Fruit fly (Drosophila melanogaster): ENCODE results near the gene CG15459.

CG15459 gene

DNA sequence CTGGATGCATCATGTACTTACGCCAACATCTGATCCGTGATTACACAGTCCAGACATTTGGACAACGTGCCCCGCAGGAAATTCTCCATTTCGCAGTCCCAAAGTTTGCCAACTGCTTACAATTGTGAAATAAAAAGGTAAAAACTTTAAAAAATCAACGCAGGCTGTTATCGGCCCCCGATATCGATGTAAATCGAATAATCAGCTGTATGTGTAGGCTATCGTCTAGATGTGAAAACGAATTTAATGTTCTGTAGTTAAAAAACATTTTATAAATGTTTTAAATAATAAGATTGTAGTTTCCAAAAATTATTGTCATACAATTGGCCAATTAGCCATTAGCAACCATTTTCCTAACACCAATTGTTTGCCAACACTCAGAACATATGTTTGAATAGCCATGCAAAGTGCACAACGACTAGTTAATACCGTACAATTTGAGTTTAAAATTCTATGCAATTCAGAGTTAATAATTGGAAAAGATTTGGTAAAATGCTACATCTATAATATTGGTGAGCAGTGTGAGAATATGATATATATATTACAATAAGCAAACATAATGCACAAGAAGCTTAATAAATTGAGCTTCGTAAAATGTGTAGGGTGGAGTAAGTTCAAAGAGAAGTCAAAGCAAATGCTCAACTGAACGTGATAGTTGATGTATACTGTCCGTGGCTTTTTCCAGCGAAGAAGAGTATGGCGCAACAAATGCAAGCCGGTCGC lies 16.3 kb upstream of the CG15459 start, which contains the start of the genes CG11710 and mal (continued):
- peak; percentile 73 to 82 for TF ChIP-seq Pdp1 (GFP tag; optimal IDR thresholded peaks at IDR 0.05)
- TF ChIP-seq CG4360 (GFP tag; IDR thresholded peaks at IDR 0.05) = no peak
- TF ChIP-seq CG15479 (GFP tag; optimal IDR thresholded peaks at IDR 0.05) = no peak
- peak; percentile 43 for TF ChIP-seq pnt (GFP tag; optimal IDR thresholded peaks at IDR 0.05)
- TF ChIP-seq PHDP (tag; optimal IDR thresholded peaks at IDR 0.05) = peak; percentile 74
- peak; percentile 41 for TF ChIP-seq CG4707 (GFP tag; optimal IDR thresholded peaks at IDR 0.05)
- no peak for TF ChIP-seq Sox100B (GFP tag; optimal IDR thresholded peaks at IDR 0.05)
- TF ChIP-seq HLHmδ (GFP tag; optimal IDR thresholded peaks at IDR 0.05) = no peak
- TF ChIP-seq cato (GFP tag; optimal IDR thresholded peaks at IDR 0.05; ENCODE audit: borderline replicate concordance) = peak; percentile 47
- TF ChIP-seq hth (optimal IDR thresholded peaks at IDR 0.05) = no peak
- peak; percentile 74 for TF ChIP-seq mam (GFP tag; optimal IDR thresholded peaks at IDR 0.05)
- peak; percentile 82 for TF ChIP-seq CG8924 (tag; optimal IDR thresholded peaks at IDR 0.05)
- no peak for TF ChIP-seq Kr (GFP tag; optimal IDR thresholded peaks at IDR 0.05)
- no peak for TF ChIP-seq CG8281 (tag; optimal IDR thresholded peaks at IDR 0.05)
- TF ChIP-seq tin (GFP tag; optimal IDR thresholded peaks at IDR 0.05) = peak; percentile 82
- TF ChIP-seq ro (GFP tag; IDR thresholded peaks at IDR 0.05) = no peak
- TF ChIP-seq CG16863 (GFP tag; optimal IDR thresholded peaks at IDR 0.05) = peak; percentile 50
- TF ChIP-seq gt (GFP tag; IDR thresholded peaks at IDR 0.05) = no peak
- no peak for TF ChIP-seq CG11723 (GFP tag; optimal IDR thresholded peaks at IDR 0.05)
- peak; percentile 22 for TF ChIP-seq pzg (GFP tag; optimal IDR thresholded peaks at IDR 0.05)
- peak; percentile 54; the same call in 2 of the 3 replicates for TF ChIP-seq CG14050 (GFP tag; IDR thresholded peaks at IDR 0.05)
- TF ChIP-seq CG3163 (GFP tag; optimal IDR thresholded peaks at IDR 0.05) = peak; percentile 8
- no peak for TF ChIP-seq wek (GFP tag; optimal IDR thresholded peaks at IDR 0.05)
- TF ChIP-seq Hr39 (optimal IDR thresholded peaks at IDR 0.05) = no peak
- no peak for TF ChIP-seq ftz-f1 (GFP tag; optimal IDR thresholded peaks at IDR 0.05)
- peak; percentile 57 for TF ChIP-seq Hr3 (GFP tag; optimal IDR thresholded peaks at IDR 0.05)
- peak; percentile 49 for TF ChIP-seq CG34376 (GFP tag; optimal IDR thresholded peaks at IDR 0.05)
- TF ChIP-seq Asciz (GFP tag; optimal IDR thresholded peaks at IDR 0.05) = no peak

DNA sequence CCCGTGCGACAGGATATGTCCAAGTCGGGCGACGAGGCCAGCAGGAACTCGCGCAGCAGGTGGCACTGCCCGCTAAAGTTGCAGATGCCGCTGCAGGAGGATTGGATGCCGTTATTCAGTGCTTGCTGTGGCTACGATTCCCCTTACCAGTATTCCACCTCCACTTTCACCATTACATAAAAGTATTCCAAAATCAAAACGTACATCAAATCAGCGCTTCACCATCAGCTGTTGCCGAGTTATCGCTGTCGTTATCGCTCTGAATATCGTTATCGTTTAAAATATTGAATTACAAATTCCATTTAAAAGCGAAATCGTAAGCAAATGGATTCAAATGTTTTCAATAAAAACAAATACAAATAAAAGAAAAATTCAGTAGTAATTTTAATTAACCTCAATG lies 13.4 kb upstream of the CG15459 start, which contains the start of gene CG15456:
CG15456 (minus strand) TSS at position 225 of the 400 bp plus-strand sequence.
- no peak for TF ChIP-seq Neu2 (GFP tag; optimal IDR thresholded peaks at IDR 0.05; ENCODE audit: borderline replicate concordance)
- no peak for TF ChIP-seq CG3281 (GFP tag; optimal IDR thresholded peaks at IDR 0.05)
- peak; percentile 76 for TF ChIP-seq MBD-R2 (GFP tag; IDR thresholded peaks at IDR 0.05)
- TF ChIP-seq sna (GFP tag; IDR thresholded peaks at IDR 0.05; ENCODE audit: partially characterized antibody) = peak; percentile 41
- peak; percentile 73; the same call in 2 of the 3 replicates for TF ChIP-seq Opbp (GFP tag; IDR thresholded peaks at IDR 0.05; ENCODE audit: partially characterized antibody)
- TF ChIP-seq CG17186 (GFP tag; optimal IDR thresholded peaks at IDR 0.05) = no peak
- peak; percentile 42; the same call in 1 of the 2 replicates for TF ChIP-seq unc-4 (GFP tag; IDR thresholded peaks at IDR 0.05; ENCODE audit: partially characterized antibody)
- no peak for TF ChIP-seq nom (GFP tag; optimal IDR thresholded peaks at IDR 0.05)
- peak; percentile 87 for TF ChIP-seq CG34224 (GFP tag; IDR thresholded peaks at IDR 0.05; ENCODE audit: partially characterized antibody)
- TF ChIP-seq gsb-n (tag; optimal IDR thresholded peaks at IDR 0.05) = no peak
- no peak for TF ChIP-seq CG9609 (GFP tag; optimal IDR thresholded peaks at IDR 0.05)
- peak; percentile 52; the same call in 1 of the 3 replicates for TF ChIP-seq CG6791 (GFP tag; IDR thresholded peaks at IDR 0.05; ENCODE audit: partially characterized antibody)
- no peak for TF ChIP-seq CG33213 (GFP tag; optimal IDR thresholded peaks at IDR 0.05)
- peak; percentile 48 for TF ChIP-seq Scr (GFP tag; IDR thresholded peaks at IDR 0.05; ENCODE audit: partially characterized antibody)
- TF ChIP-seq amos (GFP tag; IDR thresholded peaks at IDR 0.05; ENCODE audit: partially characterized antibody) = peak; percentile 44; the same call in 1 of the 2 replicates
- TF ChIP-seq onecut (GFP tag; IDR thresholded peaks at IDR 0.05) = no peak
- TF ChIP-seq eve (GFP tag; optimal IDR thresholded peaks at IDR 0.05) = no peak
- TF ChIP-seq CG34376 (GFP tag; optimal IDR thresholded peaks at IDR 0.05) = no peak
- peak; percentile 61 for TF ChIP-seq HLH4C (GFP tag; IDR thresholded peaks at IDR 0.05; ENCODE audit: partially characterized antibody)
- no peak for TF ChIP-seq E2f1 (GFP tag; IDR thresholded peaks at IDR 0.05)
- TF ChIP-seq CG14441 (GFP tag; IDR thresholded peaks at IDR 0.05) = no peak
- peak; percentile 56; the same call in 3 of the 4 replicates for TF ChIP-seq Dll (GFP tag; IDR thresholded peaks at IDR 0.05; ENCODE audit: partially characterized antibody)
